Worm (Caenorhabditis elegans) whole organism, young adult: ENCODE data around the gene pap-3.

Source experiments
- B0019.2 ChIP-seq: fragments of 200-800 bp; sonication (Bioruptor generic); conservative IDR thresholded peaks from 2 replicates; pipeline ENCODE4 v1.3.6; 2022; ENCODE audit warnings: missing genetic modification reagents, missing genetic modification characterization, missing compliant biosample characterization
- B0336.3 ChIP-seq: fragments of 200-800 bp; sonication (Bioruptor generic); IDR thresholded peaks from 2 replicates; pipeline ENCODE4 v1.3.6; 2022; ENCODE audit warnings: missing genetic modification characterization, missing compliant biosample characterization
- C06A6.2 ChIP-seq: fragments of 200-800 bp; sonication (Bioruptor generic); conservative IDR thresholded peaks from 2 replicates; pipeline ENCODE4 v1.3.6; 2022; ENCODE audit warnings: missing genetic modification characterization, missing compliant biosample characterization
- F10E7.11 ChIP-seq: sonication (generic microtip); optimal IDR thresholded peaks from 2 replicates; lab custom pipeline; 2017; ENCODE audit warnings: mild to moderate bottlenecking, missing genetic modification characterization, moderate library complexity, missing compliant biosample characterization
- F39B2.1 ChIP-seq: fragments of 200-800 bp; sonication (Bioruptor generic); IDR thresholded peaks from 2 replicates; pipeline ENCODE4 v1.3.6; 2022; ENCODE audit warnings: missing genetic modification reagents, missing genetic modification characterization, missing compliant biosample characterization
- F52B5.7 ChIP-seq: sonication (generic microtip); optimal IDR thresholded peaks from 2 replicates; lab custom pipeline; 2016; ENCODE audit warnings: mild to moderate bottlenecking, missing genetic modification characterization, missing compliant biosample characterization
- T07F8.4 ChIP-seq: sonication (generic microtip); optimal IDR thresholded peaks from 2 replicates; lab custom pipeline; 2016; ENCODE audit warnings: mild to moderate bottlenecking, missing genetic modification characterization, moderate library complexity, missing compliant biosample characterization
- T26A5.8 ChIP-seq: sonication (generic microtip); optimal IDR thresholded peaks from 2 replicates; lab custom pipeline; 2016; ENCODE audit warnings: missing genetic modification characterization, missing compliant biosample characterization
- ZK185.1 ChIP-seq: sonication (generic microtip); optimal IDR thresholded peaks from 2 replicates; lab custom pipeline; 2016; ENCODE audit warnings: mild to moderate bottlenecking, missing genetic modification characterization, missing compliant biosample characterization; ENCODE audit not compliant: poor library complexity, severe bottlenecking
- aptf-3 ChIP-seq: fragments of 200-800 bp; sonication (Bioruptor generic); IDR thresholded peaks from 2 replicates; pipeline ENCODE4 v1.3.6; 2022; ENCODE audit warnings: missing genetic modification characterization, missing compliant biosample characterization
- atf-7 ChIP-seq: sonication (generic microtip); optimal IDR thresholded peaks from 2 replicates; lab custom pipeline; 2017; ENCODE audit warnings: mild to moderate bottlenecking, missing genetic modification characterization, missing compliant biosample characterization
- attf-5 ChIP-seq: fragments of 200-800 bp; sonication (Bioruptor generic); optimal IDR thresholded peaks from 2 replicates; lab custom pipeline; 2018; ENCODE audit warnings: mild to moderate bottlenecking, missing genetic modification characterization, missing compliant biosample characterization
- attf-6 ChIP-seq: fragments of 200-800 bp; sonication (Bioruptor generic); IDR thresholded peaks from 2 replicates; pipeline ENCODE4 v1.3.6; 2022; ENCODE audit warnings: missing genetic modification reagents, missing genetic modification characterization, missing compliant biosample characterization
- bed-2 ChIP-seq: fragments of 200-800 bp; sonication (Bioruptor generic); IDR thresholded peaks from 2 replicates; pipeline ENCODE4 v1.3.6; 2022; ENCODE audit warnings: missing genetic modification reagents, missing genetic modification characterization, missing compliant biosample characterization
- ccch-3 ChIP-seq: fragments of 200-800 bp; sonication (Bioruptor generic); optimal IDR thresholded peaks from 2 replicates; lab custom pipeline; 2018; ENCODE audit warnings: mild to moderate bottlenecking, missing genetic modification characterization, missing compliant biosample characterization
- ceh-100 ChIP-seq: fragments of 200-800 bp; sonication (Bioruptor generic); IDR thresholded peaks from 2 replicates; pipeline ENCODE4 v1.3.6; 2022; ENCODE audit warnings: missing genetic modification reagents, missing genetic modification characterization, missing compliant biosample characterization
- ceh-27 ChIP-seq: fragments of 200-800 bp; sonication (Bioruptor generic); optimal IDR thresholded peaks from 2 replicates; lab custom pipeline; 2018; ENCODE audit warnings: mild to moderate bottlenecking, missing genetic modification characterization, moderate library complexity, missing compliant biosample characterization
- dox-1 ChIP-seq: fragments of 200-800 bp; sonication (Bioruptor generic); IDR thresholded peaks from 2 replicates; pipeline ENCODE4 v1.3.6; 2022; ENCODE audit warnings: missing genetic modification reagents, missing genetic modification characterization, missing compliant biosample characterization
- egrh-3 ChIP-seq: fragments of 200-800 bp; sonication (Bioruptor generic); IDR thresholded peaks from 2 replicates; pipeline ENCODE4 v1.3.6; 2022; ENCODE audit warnings: missing genetic modification reagents, missing genetic modification characterization, missing compliant biosample characterization
- gei-17 ChIP-seq: fragments of 200-800 bp; sonication (Bioruptor generic); optimal IDR thresholded peaks from 2 replicates; lab custom pipeline; 2018; ENCODE audit warnings: mild to moderate bottlenecking, missing genetic modification characterization, missing compliant biosample characterization
- hlh-12 ChIP-seq: sonication (generic microtip); optimal IDR thresholded peaks from 2 replicates; lab custom pipeline; 2016; ENCODE audit warnings: missing genetic modification characterization, missing compliant biosample characterization
- hrde-1 ChIP-seq: sonication (generic microtip); optimal IDR thresholded peaks from 2 replicates; lab custom pipeline; 2016; ENCODE audit warnings: missing genetic modification characterization, mild to moderate bottlenecking, missing compliant biosample characterization, moderate library complexity, missing genotype, missing genetic modification reagents, borderline replicate concordance
- lag-1 ChIP-seq: fragments of 200-800 bp; sonication (Bioruptor generic); IDR thresholded peaks from 2 replicates; pipeline ENCODE4 v1.3.6; 2022; ENCODE audit warnings: missing genetic modification reagents, missing genetic modification characterization, missing compliant biosample characterization
- lin-35 ChIP-seq, 3 experiments: fragments of 150-350 bp in 2 of 3; sonication (generic microtip) in 1 of 3; optimal IDR thresholded peaks; 2 replicates each; lab custom pipeline; 2014 to 2018; ENCODE audit warnings: missing biosample characterization in 3 of 3, missing genetic modification characterization in 3 of 3, missing genetic modification reagents in 3 of 3
- madf-3 ChIP-seq: fragments of 200-800 bp; sonication (Bioruptor generic); IDR thresholded peaks from 2 replicates; pipeline ENCODE4 v1.3.6; 2022; ENCODE audit warnings: missing genetic modification reagents, missing genetic modification characterization, missing compliant biosample characterization
- mcd-1 ChIP-seq: fragments of 200-800 bp; sonication (Bioruptor generic); IDR thresholded peaks from 2 replicates; pipeline ENCODE4 v1.3.6; 2022; ENCODE audit warnings: missing genetic modification reagents, missing genetic modification characterization, missing compliant biosample characterization
- mes-4 ChIP-seq: sonication (generic microtip); optimal IDR thresholded peaks from 2 replicates; lab custom pipeline; 2016; ENCODE audit warnings: missing genotype, missing genetic modification characterization, missing compliant biosample characterization
- nfya-1 ChIP-seq: sonication (generic microtip); optimal IDR thresholded peaks from 2 replicates; lab custom pipeline; 2017; ENCODE audit warnings: antibody characterized with exemption, missing compliant biosample characterization, missing genetic modification characterization, borderline replicate concordance; ENCODE audit not compliant: insufficient read depth
- nhr-27 ChIP-seq: fragments of 200-800 bp; sonication (Bioruptor generic); optimal IDR thresholded peaks from 2 replicates; lab custom pipeline; 2018; ENCODE audit warnings: mild to moderate bottlenecking, missing genetic modification characterization, moderate library complexity, missing compliant biosample characterization
- nhr-90 ChIP-seq: sonication (generic microtip); optimal IDR thresholded peaks from 2 replicates; lab custom pipeline; 2016; ENCODE audit warnings: missing genotype, mild to moderate bottlenecking, missing genetic modification characterization, missing compliant biosample characterization
- rcor-1 ChIP-seq: fragments of 200-800 bp; sonication (Bioruptor generic); IDR thresholded peaks from 2 replicates; pipeline ENCODE4 v1.3.6; 2022; ENCODE audit warnings: missing genetic modification reagents, missing genetic modification characterization, missing compliant biosample characterization
- rpc-1 ChIP-seq, 2 experiments: fragments of 150-350 bp in 1 of 2; sonication (generic microtip) in 1 of 2; optimal IDR thresholded peaks; 2 replicates each; lab custom pipeline; 2014 to 2018; ENCODE audit warnings: missing biosample characterization in 1 of 2, missing genetic modification characterization in 1 of 2, missing genetic modification reagents in 1 of 2, missing genotype in 1 of 2
- sea-2 ChIP-seq: fragments of 200-800 bp; sonication (Bioruptor generic); IDR thresholded peaks from 2 replicates; pipeline ENCODE4 v1.3.6; 2022; ENCODE audit warnings: missing genetic modification characterization, missing compliant biosample characterization
- snpc-1.1 ChIP-seq: sonication (generic microtip); optimal IDR thresholded peaks from 2 replicates; lab custom pipeline; 2017; ENCODE audit warnings: missing genetic modification characterization, mild to moderate bottlenecking, missing compliant biosample characterization, antibody characterized with exemption, moderate library complexity, missing genotype, missing genetic modification reagents; ENCODE audit not compliant: insufficient read depth
- snpc-1.3 ChIP-seq: sonication (generic microtip); optimal IDR thresholded peaks from 2 replicates; lab custom pipeline; 2017; ENCODE audit warnings: missing genetic modification characterization, mild to moderate bottlenecking, missing compliant biosample characterization, antibody characterized with exemption, moderate library complexity, missing genotype, missing genetic modification reagents; ENCODE audit not compliant: insufficient read depth
- sptf-2 ChIP-seq: fragments of 200-800 bp; sonication (Bioruptor generic); optimal IDR thresholded peaks from 2 replicates; lab custom pipeline; 2018; ENCODE audit warnings: mild to moderate bottlenecking, missing genetic modification characterization, missing compliant biosample characterization
- unc-130 ChIP-seq: sonication (generic microtip); optimal IDR thresholded peaks from 2 replicates; lab custom pipeline; 2016; ENCODE audit warnings: missing genetic modification reagents, missing genetic modification characterization, missing compliant biosample characterization
- ztf-22 ChIP-seq: fragments of 200-800 bp; sonication (Bioruptor generic); optimal IDR thresholded peaks from 2 replicates; lab custom pipeline; 2018; ENCODE audit warnings: mild to moderate bottlenecking, missing genetic modification characterization, moderate library complexity, missing compliant biosample characterization
- ztf-26 ChIP-seq: sonication (generic microtip); optimal IDR thresholded peaks from 2 replicates; lab custom pipeline; 2017; ENCODE audit warnings: missing genetic modification characterization, missing compliant biosample characterization

Gene pap-3

ce11 chrII:11806256-11806655 lies 10.1 kb downstream of the pap-3 start, which contains the start of gene jmjd-1.1:
TSS of gene jmjd-1.1 (plus strand) at chrII:11806556.
- TF ChIP-seq attf-6 (GFP tag; lab: Robert Waterston, UW) (no peak), attf-5 (no peak), snpc-1.1 (no peak), nhr-27 (tag; lab: Kevin White, UChicago) (no peak), snpc-1.3 (tag; lab: Kevin White, UChicago) (no peak), aptf-3 (GFP tag; lab: Robert Waterston, UW) (no peak), ceh-100 (GFP tag; lab: Robert Waterston, UW) (no peak), gei-17 (no peak), F39B2.1 (GFP tag; lab: Robert Waterston, UW) (no peak), ztf-26 (tag; lab: Kevin White, UChicago) (no peak), mes-4 (no peak), egrh-3 (GFP tag; lab: Robert Waterston, UW) (no peak), nhr-90 (tag; lab: Kevin White, UChicago) (no peak), atf-7 (tag; lab: Kevin White, UChicago) (no peak), dox-1 (GFP tag; lab: Robert Waterston, UW) (no peak), C06A6.2 (GFP tag; lab: Robert Waterston, UW) (no peak), rcor-1 (no peak), rpc-1 (optimal IDR thresholded peaks at IDR 0.05; lab: Kevin White, UChicago) (no peak), rpc-1 (tag; optimal IDR thresholded peaks at IDR 0.05; lab: Kevin White, UChicago) (no peak), hrde-1 (no peak)

- no peak for TF ChIP-seq madf-3 (GFP tag; lab: Robert Waterston, UW)
- TF ChIP-seq attf-5 = no peak
- no peak for TF ChIP-seq sea-2 (GFP tag; lab: Robert Waterston, UW)
- TF ChIP-seq C06A6.2 (GFP tag; lab: Robert Waterston, UW) = no peak
- no peak for TF ChIP-seq ztf-22 (GFP tag; lab: Kevin White, UChicago)
- TF ChIP-seq hrde-1 = no peak
- no peak for TF ChIP-seq lag-1 (GFP tag; lab: Robert Waterston, UW)
- no peak for TF ChIP-seq T07F8.4 (tag; lab: Kevin White, UChicago)
- TF ChIP-seq sptf-2 = no peak
- TF ChIP-seq bed-2 (GFP tag; lab: Robert Waterston, UW) = no peak
- no peak for TF ChIP-seq T26A5.8 (tag; lab: Kevin White, UChicago)
- no peak for TF ChIP-seq egrh-3 (GFP tag; lab: Robert Waterston, UW)
Measured at ce11 chrII:11802451-11802850, 13.9 kb downstream of the pap-3 start, which contains the start of gene F43G6.17. TSS of gene F43G6.17 (plus strand) at chrII:11802751.

- no peak for TF ChIP-seq B0336.3 (GFP tag; lab: Robert Waterston, UW)
- no peak for TF ChIP-seq lin-35 (GFP tag; optimal IDR thresholded peaks at IDR 0.05; lab: Kevin White, UChicago)
- no peak for TF ChIP-seq unc-130
- no peak for TF ChIP-seq dox-1 (GFP tag; lab: Robert Waterston, UW)
- TF ChIP-seq ccch-3 (GFP tag; lab: Kevin White, UChicago) = no peak
- no peak for TF ChIP-seq mcd-1 (GFP tag; lab: Robert Waterston, UW)
- no peak for TF ChIP-seq F52B5.7 (tag; lab: Kevin White, UChicago)
- TF ChIP-seq nfya-1 (tag; lab: Kevin White, UChicago) = no peak
- TF ChIP-seq hrde-1 = no peak
- TF ChIP-seq ZK185.1 (tag; lab: Kevin White, UChicago) = no peak
- no peak for TF ChIP-seq B0019.2 (GFP tag; lab: Robert Waterston, UW)
- TF ChIP-seq hlh-12 (tag; lab: Kevin White, UChicago) = no peak
- no peak for TF ChIP-seq ztf-22 (GFP tag; lab: Kevin White, UChicago)
- no peak for TF ChIP-seq ceh-27
- TF ChIP-seq F10E7.11 = no peak
Measured at ce11 chrII:11798737-11799136, 17.6 kb downstream of the pap-3 start, which contains the start of gene hda-5. TSS of gene hda-5 (plus strand) at chrII:11799037.
